Worm (Caenorhabditis elegans): Measurements from ENCODE around the gene H03E18.1.
"Not testable (repeated sequence)": the region's sequence is repeated elsewhere in the genome, so short reads cannot be mapped to it uniquely, and the experiment has no call there.

Gene H03E18.1

DNA sequence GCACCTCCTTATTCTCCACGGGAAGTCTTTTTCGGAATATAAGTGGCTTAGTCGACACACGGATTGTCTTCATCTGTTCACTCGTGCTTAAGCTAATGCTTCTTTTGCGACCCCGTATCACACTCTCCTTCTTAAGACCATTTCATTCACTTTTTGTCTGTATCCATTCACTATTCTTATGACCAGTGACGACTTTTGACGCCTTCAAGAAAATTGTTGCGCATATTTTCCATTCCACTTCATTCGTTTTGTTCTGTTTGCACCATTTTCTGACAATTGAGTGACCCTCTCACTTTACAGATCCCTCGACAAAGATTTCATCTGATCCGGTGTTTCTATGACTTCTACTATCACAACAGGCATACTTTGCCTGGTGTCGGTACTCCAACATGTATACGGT, at the start of gene H03E18.1:
TSS of gene H03E18.1 (plus strand) at position 301 of the 400 bp plus-strand sequence.
- TF ChIP-seq fkh-3 (tag; optimal IDR thresholded peaks at IDR 0.05) (no peak), egl-18 (GFP tag; IDR thresholded peaks at IDR 0.05) (no peak), him-1 (tag; optimal IDR thresholded peaks at IDR 0.05) (no peak), lag-1 (GFP tag; IDR thresholded peaks at IDR 0.05) (no peak), F57C9.4 (tag; optimal IDR thresholded peaks at IDR 0.05) (no peak), ceh-58 (GFP tag; IDR thresholded peaks at IDR 0.05) (no peak), cebp-2 (GFP tag; IDR thresholded peaks at IDR 0.05) (no peak), let-607 (tag; optimal IDR thresholded peaks at IDR 0.05) (no peak), aptf-3 (GFP tag; IDR thresholded peaks at IDR 0.05) (no peak), rec-8 (tag; optimal IDR thresholded peaks at IDR 0.05) (no peak), sptf-2 (GFP tag; optimal IDR thresholded peaks at IDR 0.05) (no peak), egrh-3 (GFP tag; IDR thresholded peaks at IDR 0.05) (no peak)

DNA sequence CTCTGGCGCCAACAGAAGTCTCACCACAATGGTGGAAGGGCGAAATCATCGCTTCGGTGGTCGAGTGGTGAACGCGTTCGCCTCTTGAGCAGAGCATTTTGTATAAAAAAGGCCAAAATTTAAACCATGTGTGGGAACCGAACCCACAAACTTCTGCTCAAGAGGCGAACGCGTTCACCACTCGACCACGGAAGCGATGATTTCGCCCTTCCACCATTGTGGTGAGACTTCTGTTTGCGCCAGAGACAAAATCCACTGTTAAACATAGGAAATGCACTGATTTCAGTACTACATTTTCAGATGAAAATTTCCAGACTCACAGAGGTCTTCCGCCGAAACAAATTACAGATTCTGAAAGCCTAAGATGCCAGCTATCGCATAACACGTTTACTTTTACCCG, 48.8 kb upstream of the H03E18.1 start:
- TF ChIP-seq Y56A3A.18 (GFP tag; IDR thresholded peaks at IDR 0.05) (0 out of 2 replicates have a peak, but pooled peaks have one; percentile 41), pbrm-1 (GFP tag; IDR thresholded peaks at IDR 0.05) (0 out of 2 replicates have a peak, but pooled peaks have one; percentile 38), hmg-1.2 (GFP tag; IDR thresholded peaks at IDR 0.05) (peak; percentile 44; the same call in 1 of the 2 replicates), lin-26 (GFP tag; IDR thresholded peaks at IDR 0.05) (peak; percentile 54; the same call in 1 of the 2 replicates), tbp1 (GFP tag; optimal IDR thresholded peaks at IDR 0.05) (peak; percentile 72), B0261.1 (tag; optimal IDR thresholded peaks at IDR 0.05) (peak; percentile 31), rpc-1 (tag; optimal IDR thresholded peaks at IDR 0.05) (peak; percentile 42), D2030.7 (GFP tag; IDR thresholded peaks at IDR 0.05) (0 out of 2 replicates have a peak, but pooled peaks have one; percentile 9)
- not testable (repeated sequence) for TF ChIP-seq rpc-1 (optimal IDR thresholded peaks at IDR 0.05)

DNA sequence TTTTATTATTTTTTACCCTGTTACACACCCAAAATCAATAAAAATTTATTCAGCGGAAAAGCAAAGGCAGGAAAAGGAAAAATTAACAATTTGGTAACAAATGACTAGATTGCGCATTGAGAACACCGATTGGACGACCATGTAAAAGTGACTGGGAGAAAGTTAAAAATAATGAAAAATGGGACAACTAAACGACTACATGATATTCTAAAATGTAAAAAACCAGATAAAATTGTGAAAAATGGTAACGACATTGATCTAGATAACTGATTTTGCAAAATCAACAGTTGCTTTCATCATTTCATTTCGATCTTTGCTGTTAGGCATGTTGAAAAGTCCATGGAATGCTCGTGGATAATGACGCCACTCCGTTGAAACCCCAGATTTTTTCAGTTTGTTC, 47.9 kb upstream of the H03E18.1 start:
- TF ChIP-seq cebp-1 (GFP tag; IDR thresholded peaks at IDR 0.05) (no peak), cebp-1 (tag; optimal IDR thresholded peaks at IDR 0.05) (no peak), C06A6.2 (GFP tag; conservative IDR thresholded peaks at IDR 0.05) (no peak), nhr-179 (tag; optimal IDR thresholded peaks at IDR 0.05) (no peak), madf-10 (tag; optimal IDR thresholded peaks at IDR 0.05) (no peak), ets-4 (GFP tag; optimal IDR thresholded peaks at IDR 0.05) (no peak), dox-1 (GFP tag; IDR thresholded peaks at IDR 0.05) (no peak), hlh-12 (tag; optimal IDR thresholded peaks at IDR 0.05) (no peak), aptf-2 (GFP tag; conservative IDR thresholded peaks at IDR 0.05) (no peak), ztf-18 (tag; optimal IDR thresholded peaks at IDR 0.05) (no peak), mxl-1 (tag; optimal IDR thresholded peaks at IDR 0.05) (no peak), mes-4 (tag; optimal IDR thresholded peaks at IDR 0.05) (no peak), zfh-2 (GFP tag; conservative IDR thresholded peaks at IDR 0.05) (no peak), F55B11.4 (tag; optimal IDR thresholded peaks at IDR 0.05; ENCODE audit: borderline replicate concordance, insufficient read depth) (no peak), fkh-3 (tag; optimal IDR thresholded peaks at IDR 0.05) (no peak), unc-62 (GFP tag; optimal IDR thresholded peaks at IDR 0.05) (no peak), atf-7 (tag; optimal IDR thresholded peaks at IDR 0.05) (no peak), rec-8 (tag; optimal IDR thresholded peaks at IDR 0.05) (no peak), ztf-22 (GFP tag; optimal IDR thresholded peaks at IDR 0.05) (no peak), ztf-6 (GFP tag; IDR thresholded peaks at IDR 0.05) (no peak), K11D2.4 (GFP tag; IDR thresholded peaks at IDR 0.05) (no peak)

Measured in whole organism, young adult.